Fruit fly (Drosophila melanogaster) whole organism, embryonic: Measurements from ENCODE around the gene Syx1A.

Experiments used
- Ada2b ChIP-seq: fragments of 200-800 bp; sonication (Bioruptor generic); IDR thresholded peaks from 2 replicates; pipeline ENCODE4 v1.3.6; 2022; ENCODE audit warnings: missing biosample characterization, missing genetic modification characterization
- CG10565 ChIP-seq: fragments of 200-800 bp; sonication (Bioruptor generic); optimal IDR thresholded peaks from 3 replicates; lab custom pipeline; 2016; ENCODE audit warnings: missing biosample characterization, mild to moderate bottlenecking, missing genetic modification characterization
- CG13287 ChIP-seq: fragments of 200-800 bp; sonication (Bioruptor generic); IDR thresholded peaks from 2 replicates; pipeline ENCODE4 v1.3.6; 2022; ENCODE audit warnings: missing biosample characterization, missing genetic modification characterization; ENCODE audit not compliant: partially characterized antibody
- CG13894 ChIP-seq: fragments of 200-800 bp; sonication (Bioruptor generic); optimal IDR thresholded peaks from 3 replicates; lab custom pipeline; 2018; ENCODE audit warnings: missing biosample characterization, mild to moderate bottlenecking, missing genetic modification characterization, moderate library complexity
- CG1647 ChIP-seq: fragments of 200-800 bp; sonication (Bioruptor generic); optimal IDR thresholded peaks from 3 replicates; lab custom pipeline; 2016; ENCODE audit warnings: missing biosample characterization, missing genetic modification characterization
- CG17186 ChIP-seq: fragments of 200-800 bp; sonication (Bioruptor generic); optimal IDR thresholded peaks from 3 replicates; lab custom pipeline; 2017; ENCODE audit warnings: missing biosample characterization, missing genetic modification reagents, missing genetic modification characterization
- CG1832 ChIP-seq: fragments of 200-800 bp; sonication (Bioruptor generic); optimal IDR thresholded peaks from 2 replicates; lab custom pipeline; 2017; ENCODE audit warnings: missing biosample characterization, mild to moderate bottlenecking, missing genetic modification characterization, inconsistent platforms
- CG18599 ChIP-seq: fragments of 200-800 bp; sonication (Bioruptor generic); optimal IDR thresholded peaks from 3 replicates; lab custom pipeline; 2017; ENCODE audit warnings: missing biosample characterization, missing genetic modification characterization, mild to moderate bottlenecking, moderate library complexity, missing genetic modification reagents
- CG18764 ChIP-seq: fragments of 200-800 bp; sonication (Bioruptor generic); optimal IDR thresholded peaks from 3 replicates; lab custom pipeline; 2016; ENCODE audit warnings: missing biosample characterization, missing genetic modification characterization
- CG2199 ChIP-seq: fragments of 200-800 bp; sonication (Bioruptor generic); IDR thresholded peaks from 3 replicates; pipeline ENCODE4 v1.3.6; 2022; ENCODE audit warnings: missing biosample characterization, missing genetic modification characterization
- CG2678 ChIP-seq: fragments of 200-800 bp; sonication (Bioruptor generic); optimal IDR thresholded peaks from 3 replicates; lab custom pipeline; 2019; ENCODE audit warnings: missing biosample characterization, mild to moderate bottlenecking, missing genetic modification characterization, moderate library complexity
- CG30431 ChIP-seq: fragments of 200-800 bp; sonication (Bioruptor generic); optimal IDR thresholded peaks from 2 replicates; lab custom pipeline; 2017; ENCODE audit warnings: missing biosample characterization, missing genetic modification characterization
- CG31224 ChIP-seq: fragments of 200-800 bp; sonication (Bioruptor generic); IDR thresholded peaks from 2 replicates; pipeline ENCODE4 v1.3.6; 2022; ENCODE audit warnings: missing biosample characterization, missing genetic modification characterization
- CG31365 ChIP-seq: fragments of 200-800 bp; sonication (Bioruptor generic); optimal IDR thresholded peaks from 2 replicates; lab custom pipeline; 2018; ENCODE audit warnings: missing biosample characterization, mild to moderate bottlenecking, missing genetic modification characterization
- CG7271 ChIP-seq: fragments of 200-800 bp; sonication (Bioruptor generic); optimal IDR thresholded peaks from 2 replicates; lab custom pipeline; 2018; ENCODE audit warnings: missing biosample characterization, mild to moderate bottlenecking, missing genetic modification characterization, moderate library complexity
- CG7556 ChIP-seq: fragments of 200-800 bp; sonication (Bioruptor generic); optimal IDR thresholded peaks from 2 replicates; lab custom pipeline; 2017; ENCODE audit warnings: missing biosample characterization, mild to moderate bottlenecking, missing genetic modification characterization
- CG7963 ChIP-seq: fragments of 200-800 bp; sonication (Bioruptor generic); IDR thresholded peaks from 3 replicates; pipeline ENCODE4 v1.3.6; 2022; ENCODE audit warnings: missing biosample characterization, missing genetic modification characterization; ENCODE audit not compliant: partially characterized antibody
- Deaf1 ChIP-seq: fragments of 200-800 bp; optimal IDR thresholded peaks from 3 replicates; lab custom pipeline; 2019; ENCODE audit warnings: missing biosample characterization, mild to moderate bottlenecking, missing genetic modification characterization, moderate library complexity
- Gsc ChIP-seq: fragments of 200-800 bp; sonication (Bioruptor generic); IDR thresholded peaks from 2 replicates; pipeline ENCODE4 v1.3.6; 2022; ENCODE audit warnings: missing biosample characterization, missing genetic modification characterization
- HmgZ ChIP-seq: fragments of 200-800 bp; sonication (Bioruptor generic); optimal IDR thresholded peaks from 2 replicates; lab custom pipeline; 2018; ENCODE audit warnings: missing biosample characterization, mild to moderate bottlenecking, missing genetic modification characterization
- NC2β ChIP-seq: fragments of 200-800 bp; sonication (Bioruptor generic); optimal IDR thresholded peaks from 2 replicates; lab custom pipeline; 2016; ENCODE audit warnings: missing biosample characterization, missing genetic modification characterization
- PHDP ChIP-seq: fragments of 200-800 bp; sonication (Bioruptor generic); optimal IDR thresholded peaks from 3 replicates; lab custom pipeline; 2018; ENCODE audit warnings: missing biosample characterization, mild to moderate bottlenecking, missing genetic modification characterization, moderate library complexity
- Ptx1 ChIP-seq: fragments of 200-800 bp; sonication (Bioruptor generic); IDR thresholded peaks from 2 replicates; pipeline ENCODE4 v1.3.6; 2022; ENCODE audit warnings: missing biosample characterization, missing genetic modification characterization
- Sin3A ChIP-seq: fragments of >200 bp; optimal IDR thresholded peaks from 2 replicates; lab custom pipeline; 2018
- Stat92E ChIP-seq, 3 experiments: fragments of >200 bp in 2 of 3; fragments of 200-800 bp in 1 of 3; sonication (Bioruptor generic) in 1 of 3; optimal IDR thresholded peaks; 2 replicates each; lab custom pipeline; 2017 to 2019; ENCODE audit warnings: missing biosample characterization in 3 of 3, missing genetic modification characterization in 3 of 3, mild to moderate bottlenecking in 1 of 3, moderate library complexity in 1 of 3
- TFAM ChIP-seq: fragments of 200-800 bp; sonication (Bioruptor generic); optimal IDR thresholded peaks from 2 replicates; lab custom pipeline; 2017; ENCODE audit warnings: missing biosample characterization, missing genetic modification characterization, inconsistent platforms
- ab ChIP-seq: fragments of 200-800 bp; sonication (Bioruptor generic); optimal IDR thresholded peaks from 2 replicates; lab custom pipeline; 2016; ENCODE audit warnings: missing biosample characterization, missing genetic modification characterization
- aop ChIP-seq: fragments of 200-800 bp; sonication (Bioruptor generic); IDR thresholded peaks from 2 replicates; pipeline ENCODE4 v1.3.6; 2022; ENCODE audit warnings: missing biosample characterization, missing genetic modification characterization
- ap ChIP-seq: fragments of 200-800 bp; sonication (Bioruptor generic); IDR thresholded peaks from 2 replicates; pipeline ENCODE4 v1.3.6; 2022; ENCODE audit warnings: missing biosample characterization, missing genetic modification characterization
- ase ChIP-seq: fragments of 200-800 bp; sonication (Bioruptor generic); IDR thresholded peaks from 3 replicates; pipeline ENCODE4 v1.3.6; 2022; ENCODE audit warnings: missing biosample characterization, missing genetic modification characterization
- chm ChIP-seq: fragments of 200-800 bp; sonication (Bioruptor generic); IDR thresholded peaks from 2 replicates; pipeline ENCODE4 v1.3.6; 2022; ENCODE audit warnings: missing biosample characterization, missing genetic modification characterization
- dan ChIP-seq: fragments of 200-800 bp; sonication (Bioruptor generic); IDR thresholded peaks from 2 replicates; pipeline ENCODE4 v1.3.6; 2022; ENCODE audit warnings: missing biosample characterization, missing genetic modification characterization
- dysf ChIP-seq: fragments of 200-800 bp; sonication (Bioruptor generic); IDR thresholded peaks from 3 replicates; pipeline ENCODE4 v1.3.6; 2022; ENCODE audit warnings: missing biosample characterization, missing genetic modification characterization
- ewg ChIP-seq: fragments of 200-800 bp; sonication (Bioruptor generic); optimal IDR thresholded peaks from 3 replicates; lab custom pipeline; 2017; ENCODE audit warnings: mild to moderate bottlenecking, missing biosample characterization, missing genetic modification reagents, missing genetic modification characterization
- gcm2 ChIP-seq: fragments of 200-800 bp; sonication (Bioruptor generic); optimal IDR thresholded peaks from 2 replicates; lab custom pipeline; 2016; ENCODE audit warnings: missing biosample characterization, missing genetic modification characterization
- gfzf ChIP-seq: fragments of 200-800 bp; sonication (Bioruptor generic); optimal IDR thresholded peaks from 2 replicates; lab custom pipeline; 2016; ENCODE audit warnings: missing biosample characterization, mild to moderate bottlenecking, missing genetic modification characterization, moderate library complexity
- ham ChIP-seq: fragments of 200-800 bp; sonication (Bioruptor generic); IDR thresholded peaks from 2 replicates; pipeline ENCODE4 v1.3.6; 2022; ENCODE audit warnings: missing biosample characterization, missing genetic modification characterization
- hbn ChIP-seq: fragments of 200-800 bp; sonication (Bioruptor generic); IDR thresholded peaks from 2 replicates; pipeline ENCODE4 v1.3.6; 2022; ENCODE audit warnings: missing biosample characterization, missing genetic modification characterization; ENCODE audit not compliant: partially characterized antibody
- hth ChIP-seq: fragments of >200 bp; optimal IDR thresholded peaks from 2 replicates; lab custom pipeline; 2017; ENCODE audit warnings: inconsistent platforms
- klu ChIP-seq: fragments of 200-800 bp; sonication (Bioruptor generic); IDR thresholded peaks from 2 replicates; pipeline ENCODE4 v1.3.6; 2022; ENCODE audit warnings: missing biosample characterization, missing genetic modification characterization
- lab ChIP-seq: fragments of 200-800 bp; sonication (Bioruptor generic); optimal IDR thresholded peaks from 3 replicates; lab custom pipeline; 2017; ENCODE audit warnings: missing biosample characterization, missing genetic modification characterization, mild to moderate bottlenecking, moderate library complexity, missing genetic modification reagents
- lilli ChIP-seq: fragments of 200-800 bp; sonication (Bioruptor generic); optimal IDR thresholded peaks from 3 replicates; lab custom pipeline; 2016; ENCODE audit warnings: missing biosample characterization, missing genetic modification characterization
- nmo ChIP-seq: fragments of 200-800 bp; sonication (Bioruptor generic); optimal IDR thresholded peaks from 2 replicates; lab custom pipeline; 2018; ENCODE audit warnings: missing biosample characterization, mild to moderate bottlenecking, missing genetic modification characterization, moderate library complexity
- oc ChIP-seq: fragments of 200-800 bp; sonication (Bioruptor generic); optimal IDR thresholded peaks from 2 replicates; lab custom pipeline; 2018; ENCODE audit warnings: missing biosample characterization, mild to moderate bottlenecking, missing genetic modification characterization, moderate library complexity
- peb ChIP-seq: fragments of 200-800 bp; sonication (Bioruptor generic); IDR thresholded peaks from 2 replicates; pipeline ENCODE4 v1.3.6; 2022; ENCODE audit warnings: missing biosample characterization, missing genetic modification characterization
- pfk ChIP-seq: fragments of 200-800 bp; sonication (Bioruptor generic); optimal IDR thresholded peaks from 2 replicates; lab custom pipeline; 2018; ENCODE audit warnings: missing biosample characterization, mild to moderate bottlenecking, missing genetic modification characterization, moderate library complexity
- ro ChIP-seq: fragments of 200-800 bp; sonication (Bioruptor generic); IDR thresholded peaks from 2 replicates; pipeline ENCODE4 v1.3.6; 2022; ENCODE audit warnings: missing biosample characterization, missing genetic modification characterization
- vnd ChIP-seq: fragments of 200-800 bp; sonication (Bioruptor generic); IDR thresholded peaks from 3 replicates; pipeline ENCODE4 v1.3.6; 2022; ENCODE audit warnings: missing biosample characterization, missing genetic modification characterization; ENCODE audit not compliant: partially characterized antibody
- vvl ChIP-seq: fragments of 200-800 bp; sonication (Bioruptor generic); IDR thresholded peaks from 2 replicates; pipeline ENCODE4 v1.3.6; 2022; ENCODE audit warnings: missing biosample characterization, missing genetic modification characterization
- wor ChIP-seq: fragments of 200-800 bp; sonication (Bioruptor generic); IDR thresholded peaks from 2 replicates; pipeline ENCODE4 v1.3.6; 2022; ENCODE audit warnings: missing biosample characterization, missing genetic modification characterization

The Syx1A gene

dm6 chr3R:24141013-24141592, 35.5 kb upstream of the Syx1A start, which contains the start of gene Kal1 (continued):
- TF ChIP-seq TFAM (GFP tag; lab: Kevin White, UChicago) (peak; percentile 63), pfk (no peak), CG17186 (peak; percentile 74), nmo (GFP tag; lab: Kevin White, UChicago) (peak; percentile 96), CG10565 (GFP tag; lab: Kevin White, UChicago) (peak; percentile 5), Ada2b (GFP tag; lab: Robert Waterston, UW) (peak; percentile 90), Sin3A (lab: Kevin White, UChicago) (no peak), CG18764 (GFP tag; lab: Kevin White, UChicago) (peak; percentile 81), vvl (GFP tag; lab: Robert Waterston, UW) (peak; percentile 98), Ptx1 (GFP tag; lab: Robert Waterston, UW) (peak; percentile 93), hbn (GFP tag; lab: Robert Waterston, UW) (no peak), lilli (GFP tag; lab: Kevin White, UChicago) (peak; percentile 52), NC2β (GFP tag; lab: Kevin White, UChicago) (no peak), CG31224 (GFP tag; lab: Robert Waterston, UW) (peak; percentile 44), ab (GFP tag; lab: Kevin White, UChicago) (no peak), ham (GFP tag; lab: Robert Waterston, UW) (no peak), dysf (peak; percentile 92), ap (GFP tag; lab: Robert Waterston, UW) (peak; percentile 89), PHDP (tag; lab: Kevin White, UChicago) (peak; percentile 96), CG2199 (peak; percentile 85; the same call in 2 of the 3 replicates), CG2678 (tag; lab: Kevin White, UChicago) (peak; percentile 92), aop (GFP tag; lab: Robert Waterston, UW) (0 out of 2 replicates have a peak, but pooled peaks have one; percentile 28), CG13894 (tag; lab: Kevin White, UChicago) (no peak), peb (peak; percentile 87), CG1832 (GFP tag; lab: Kevin White, UChicago) (peak; percentile 9), vnd (GFP tag; lab: Robert Waterston, UW) (peak; percentile 47; the same call in 2 of the 3 replicates), gfzf (no peak), klu (GFP tag; lab: Robert Waterston, UW) (peak; percentile 49), ro (GFP tag; lab: Robert Waterston, UW) (peak; percentile 78), oc (tag; lab: Kevin White, UChicago) (peak; percentile 96), CG13287 (GFP tag; lab: Robert Waterston, UW) (peak; percentile 23; the same call in 1 of the 2 replicates), CG31365 (peak; percentile 72), CG30431 (GFP tag; lab: Kevin White, UChicago) (peak; percentile 81), dan (GFP tag; lab: Robert Waterston, UW) (peak; percentile 37; the same call in 1 of the 2 replicates), wor (peak; percentile 93), ewg (GFP tag; lab: Kevin White, UChicago) (peak; percentile 91), chm (GFP tag; lab: Robert Waterston, UW) (peak; percentile 95), CG7963 (GFP tag; lab: Robert Waterston, UW) (no peak), CG7271 (tag; lab: Kevin White, UChicago) (peak; percentile 27), HmgZ (tag; lab: Kevin White, UChicago) (peak; percentile 81), Gsc (GFP tag; lab: Robert Waterston, UW) (peak; percentile 69), hth (lab: Kevin White, UChicago) (no peak), Stat92E (GFP tag; optimal IDR thresholded peaks at IDR 0.05; lab: Kevin White, UChicago) (peak in 1 of 3 experiments; percentile 90), ase (GFP tag; lab: Robert Waterston, UW) (peak; percentile 86), CG7556 (GFP tag; lab: Kevin White, UChicago) (peak; percentile 94), Deaf1 (peak; percentile 71), CG1647 (GFP tag; lab: Kevin White, UChicago) (no peak), gcm2 (peak; percentile 35), CG18599 (GFP tag; lab: Kevin White, UChicago) (peak; percentile 92), lab (GFP tag; lab: Kevin White, UChicago) (peak; percentile 96)
